Fruit fly (Drosophila melanogaster) whole organism, embryonic: Measurements from ENCODE around the gene CG6163.

Experiments used
- Adf1 ChIP-seq: fragments of 200-800 bp; sonication (Bioruptor generic); IDR thresholded peaks from 2 replicates; pipeline ENCODE4 v1.3.6; 2022; ENCODE audit warnings: missing biosample characterization, missing genetic modification characterization
- B-H2 ChIP-seq: fragments of 200-800 bp; sonication (Bioruptor generic); optimal IDR thresholded peaks from 2 replicates; lab custom pipeline; 2018; ENCODE audit warnings: missing biosample characterization, mild to moderate bottlenecking, missing genetic modification characterization
- Bdp1 ChIP-seq: fragments of 200-800 bp; sonication (Bioruptor generic); optimal IDR thresholded peaks from 3 replicates; lab custom pipeline; 2016; ENCODE audit warnings: missing biosample characterization, missing genetic modification characterization
- CG10654 ChIP-seq: fragments of 200-800 bp; sonication (Bioruptor generic); optimal IDR thresholded peaks from 2 replicates; lab custom pipeline; 2016; ENCODE audit warnings: missing biosample characterization, missing genetic modification characterization
- CG11723 ChIP-seq: fragments of 200-800 bp; sonication (Bioruptor generic); optimal IDR thresholded peaks from 2 replicates; lab custom pipeline; 2017; ENCODE audit warnings: missing biosample characterization, mild to moderate bottlenecking, missing genetic modification characterization
- CG12155 ChIP-seq: fragments of 200-800 bp; sonication (Bioruptor generic); optimal IDR thresholded peaks from 3 replicates; lab custom pipeline; 2016; ENCODE audit warnings: missing biosample characterization, missing genetic modification characterization
- CG14050 ChIP-seq: fragments of 200-800 bp; sonication (Bioruptor generic); IDR thresholded peaks from 3 replicates; pipeline ENCODE4 v1.3.6; 2022; ENCODE audit warnings: missing biosample characterization, missing genetic modification characterization
- CG14441 ChIP-seq: fragments of 200-800 bp; sonication (Bioruptor generic); IDR thresholded peaks from 2 replicates; pipeline ENCODE4 v1.3.6; 2022; ENCODE audit warnings: missing biosample characterization, missing genetic modification characterization
- CG18262 ChIP-seq: fragments of 200-800 bp; optimal IDR thresholded peaks from 3 replicates; lab custom pipeline; 2019; ENCODE audit warnings: missing biosample characterization, mild to moderate bottlenecking, missing genetic modification characterization, moderate library complexity
- CG2199 ChIP-seq: fragments of 200-800 bp; sonication (Bioruptor generic); IDR thresholded peaks from 3 replicates; pipeline ENCODE4 v1.3.6; 2022; ENCODE audit warnings: missing biosample characterization, missing genetic modification characterization
- CG2202 ChIP-seq: fragments of 200-800 bp; sonication (Bioruptor generic); optimal IDR thresholded peaks from 2 replicates; lab custom pipeline; 2018; ENCODE audit warnings: missing biosample characterization, mild to moderate bottlenecking, missing genetic modification characterization
- CG2712 ChIP-seq: fragments of 200-800 bp; optimal IDR thresholded peaks from 3 replicates; lab custom pipeline; 2019; ENCODE audit warnings: missing biosample characterization, mild to moderate bottlenecking, missing genetic modification characterization, moderate library complexity
- CG34224 ChIP-seq: fragments of 200-800 bp; sonication (Bioruptor generic); IDR thresholded peaks from 3 replicates; pipeline ENCODE4 v1.3.6; 2022; ENCODE audit warnings: missing biosample characterization, missing genetic modification characterization; ENCODE audit not compliant: partially characterized antibody
- CG42726 ChIP-seq: fragments of 200-800 bp; sonication (Bioruptor generic); IDR thresholded peaks from 2 replicates; pipeline ENCODE4 v1.3.6; 2022; ENCODE audit warnings: missing biosample characterization, missing genetic modification characterization; ENCODE audit not compliant: partially characterized antibody
- CG4282 ChIP-seq: fragments of 200-800 bp; sonication (Bioruptor generic); optimal IDR thresholded peaks from 2 replicates; lab custom pipeline; 2016; ENCODE audit warnings: missing biosample characterization, missing genetic modification characterization
- CG4404 ChIP-seq: fragments of 200-800 bp; sonication (Bioruptor generic); IDR thresholded peaks from 2 replicates; pipeline ENCODE4 v1.3.6; 2022; ENCODE audit warnings: missing biosample characterization, missing genetic modification characterization
- CG4424 ChIP-seq: fragments of 200-800 bp; sonication (Bioruptor generic); optimal IDR thresholded peaks from 3 replicates; lab custom pipeline; 2016; ENCODE audit warnings: missing biosample characterization, missing genetic modification characterization
- CG4854 ChIP-seq: fragments of 200-800 bp; sonication (Bioruptor generic); optimal IDR thresholded peaks from 2 replicates; lab custom pipeline; 2016; ENCODE audit warnings: missing biosample characterization, missing genetic modification characterization, inconsistent platforms
- CG6683 ChIP-seq: fragments of 200-800 bp; sonication (Bioruptor generic); optimal IDR thresholded peaks from 2 replicates; lab custom pipeline; 2017; ENCODE audit warnings: missing biosample characterization, mild to moderate bottlenecking, missing genetic modification characterization, missing genetic modification reagents
- CG6765 ChIP-seq: fragments of 200-800 bp; sonication (Bioruptor generic); optimal IDR thresholded peaks from 3 replicates; lab custom pipeline; 2017; ENCODE audit warnings: missing biosample characterization, mild to moderate bottlenecking, missing genetic modification characterization
- CG7271 ChIP-seq: fragments of 200-800 bp; sonication (Bioruptor generic); optimal IDR thresholded peaks from 2 replicates; lab custom pipeline; 2018; ENCODE audit warnings: missing biosample characterization, mild to moderate bottlenecking, missing genetic modification characterization, moderate library complexity
- CG7928 ChIP-seq: fragments of 200-800 bp; sonication (Bioruptor generic); optimal IDR thresholded peaks from 2 replicates; lab custom pipeline; 2017; ENCODE audit warnings: missing biosample characterization, mild to moderate bottlenecking, missing genetic modification characterization
- CG9797 ChIP-seq: fragments of 200-800 bp; sonication (Bioruptor generic); optimal IDR thresholded peaks from 3 replicates; lab custom pipeline; 2018; ENCODE audit warnings: missing biosample characterization, mild to moderate bottlenecking, missing genetic modification characterization
- CkIIα-i1 ChIP-seq: fragments of 200-800 bp; sonication (Bioruptor generic); IDR thresholded peaks from 2 replicates; pipeline ENCODE4 v1.3.6; 2022; ENCODE audit warnings: missing biosample characterization, missing genetic modification characterization
- Deaf1 ChIP-seq: fragments of 200-800 bp; optimal IDR thresholded peaks from 3 replicates; lab custom pipeline; 2019; ENCODE audit warnings: missing biosample characterization, mild to moderate bottlenecking, missing genetic modification characterization, moderate library complexity
- Hmx ChIP-seq: fragments of 200-800 bp; sonication (Bioruptor generic); optimal IDR thresholded peaks from 2 replicates; lab custom pipeline; 2016; ENCODE audit warnings: missing biosample characterization, missing genetic modification characterization
- Max ChIP-seq: fragments of 200-800 bp; sonication (Bioruptor generic); optimal IDR thresholded peaks from 2 replicates; lab custom pipeline; 2016; ENCODE audit warnings: missing biosample characterization, mild to moderate bottlenecking, missing genetic modification characterization
- Myb ChIP-seq: fragments of 200-800 bp; sonication (Bioruptor generic); optimal IDR thresholded peaks from 2 replicates; lab custom pipeline; 2016; ENCODE audit warnings: missing biosample characterization, missing genetic modification characterization
- NfI ChIP-seq: fragments of 200-800 bp; sonication (Bioruptor generic); optimal IDR thresholded peaks from 3 replicates; lab custom pipeline; 2018; ENCODE audit warnings: missing biosample characterization, mild to moderate bottlenecking, missing genetic modification characterization, moderate library complexity
- Ravus ChIP-seq: fragments of 200-800 bp; sonication (Bioruptor generic); IDR thresholded peaks from 2 replicates; pipeline ENCODE4 v1.3.6; 2022; ENCODE audit warnings: missing biosample characterization, missing genetic modification characterization
- Six4 ChIP-seq: fragments of 200-800 bp; sonication (Bioruptor generic); optimal IDR thresholded peaks from 2 replicates; lab custom pipeline; 2016; ENCODE audit warnings: missing biosample characterization, missing genetic modification characterization
- Xrp1 ChIP-seq: fragments of 200-800 bp; sonication (Bioruptor generic); IDR thresholded peaks from 2 replicates; pipeline ENCODE4 v1.3.6; 2022; ENCODE audit warnings: missing biosample characterization, missing genetic modification characterization
- ab ChIP-seq: fragments of 200-800 bp; sonication (Bioruptor generic); optimal IDR thresholded peaks from 2 replicates; lab custom pipeline; 2016; ENCODE audit warnings: missing biosample characterization, missing genetic modification characterization
- az2 ChIP-seq: fragments of 200-800 bp; sonication (Bioruptor generic); optimal IDR thresholded peaks from 3 replicates; lab custom pipeline; 2016; ENCODE audit warnings: missing biosample characterization, missing genetic modification characterization
- bbx ChIP-seq: fragments of 200-800 bp; sonication (Bioruptor generic); IDR thresholded peaks from 2 replicates; pipeline ENCODE4 v1.3.6; 2022; ENCODE audit warnings: missing biosample characterization, missing genetic modification characterization; ENCODE audit not compliant: partially characterized antibody
- bigmax ChIP-seq: fragments of 200-800 bp; sonication (Bioruptor generic); optimal IDR thresholded peaks from 2 replicates; lab custom pipeline; 2018; ENCODE audit warnings: missing biosample characterization, mild to moderate bottlenecking, missing genetic modification characterization
- dati ChIP-seq: fragments of 200-800 bp; sonication (Bioruptor generic); IDR thresholded peaks from 2 replicates; pipeline ENCODE4 v1.3.6; 2022; ENCODE audit warnings: missing biosample characterization, missing genetic modification characterization
- dpn ChIP-seq, 2 experiments: fragments of 200-800 bp; sonication (Bioruptor generic); optimal IDR thresholded peaks; 3 replicates each; lab custom pipeline; 2016; ENCODE audit warnings: missing biosample characterization in 2 of 2, missing genetic modification characterization in 2 of 2
- ewg ChIP-seq: fragments of 200-800 bp; sonication (Bioruptor generic); optimal IDR thresholded peaks from 3 replicates; lab custom pipeline; 2017; ENCODE audit warnings: mild to moderate bottlenecking, missing biosample characterization, missing genetic modification reagents, missing genetic modification characterization
- fd64A ChIP-seq: fragments of 200-800 bp; sonication (Bioruptor generic); optimal IDR thresholded peaks from 3 replicates; lab custom pipeline; 2018; ENCODE audit warnings: missing biosample characterization, mild to moderate bottlenecking, missing genetic modification characterization
- fru ChIP-seq: fragments of >200 bp; optimal IDR thresholded peaks from 2 replicates; lab custom pipeline; 2017
- grau ChIP-seq: fragments of 200-800 bp; optimal IDR thresholded peaks from 3 replicates; lab custom pipeline; 2019; ENCODE audit warnings: missing biosample characterization, mild to moderate bottlenecking, missing genetic modification characterization, moderate library complexity
- gsb ChIP-seq: fragments of 200-800 bp; sonication (Bioruptor generic); IDR thresholded peaks from 2 replicates; pipeline ENCODE4 v1.3.6; 2022; ENCODE audit warnings: missing biosample characterization, missing genetic modification characterization
- inv ChIP-seq: fragments of 200-800 bp; sonication (Bioruptor generic); IDR thresholded peaks from 2 replicates; pipeline ENCODE4 v1.3.6; 2022; ENCODE audit warnings: missing biosample characterization, missing genetic modification characterization; ENCODE audit not compliant: partially characterized antibody
- kni ChIP-seq: fragments of 200-800 bp; sonication (Bioruptor generic); optimal IDR thresholded peaks from 3 replicates; lab custom pipeline; 2017; ENCODE audit warnings: mild to moderate bottlenecking, missing biosample characterization, missing genetic modification reagents, missing genetic modification characterization
- knrl ChIP-seq: fragments of 200-800 bp; sonication (Bioruptor generic); IDR thresholded peaks from 3 replicates; pipeline ENCODE4 v1.3.6; 2022; ENCODE audit warnings: missing biosample characterization, missing genetic modification characterization; ENCODE audit not compliant: partially characterized antibody
- psq ChIP-seq: fragments of 200-800 bp; sonication (Bioruptor generic); optimal IDR thresholded peaks from 2 replicates; lab custom pipeline; 2017; ENCODE audit warnings: missing biosample characterization, missing genetic modification characterization
- scrt ChIP-seq: fragments of 200-800 bp; sonication (Bioruptor generic); optimal IDR thresholded peaks from 2 replicates; lab custom pipeline; 2018; ENCODE audit warnings: missing biosample characterization, mild to moderate bottlenecking, missing genetic modification characterization, moderate library complexity
- shn ChIP-seq: fragments of 200-800 bp; sonication (Bioruptor generic); optimal IDR thresholded peaks from 3 replicates; lab custom pipeline; 2016; ENCODE audit warnings: missing biosample characterization, missing genetic modification characterization
- vnd ChIP-seq: fragments of 200-800 bp; sonication (Bioruptor generic); IDR thresholded peaks from 3 replicates; pipeline ENCODE4 v1.3.6; 2022; ENCODE audit warnings: missing biosample characterization, missing genetic modification characterization; ENCODE audit not compliant: partially characterized antibody

Gene CG6163

dm6 chr3L:11318532-11319170 is 46.0 kb downstream of the CG6163 start (continued):
- TF ChIP-seq Myb (GFP tag; lab: Kevin White, UChicago) (peak; percentile 58), B-H2 (GFP tag; lab: Kevin White, UChicago) (no peak), az2 (peak; percentile 90), CG9797 (GFP tag; lab: Kevin White, UChicago) (peak; percentile 11), CG4854 (GFP tag; lab: Kevin White, UChicago) (peak; percentile 70), dati (peak; percentile 86), knrl (GFP tag; lab: Robert Waterston, UW) (no peak), CG34224 (no peak), Bdp1 (GFP tag; lab: Kevin White, UChicago) (peak; percentile 51), CG4424 (GFP tag; lab: Kevin White, UChicago) (peak; percentile 88), CG11723 (GFP tag; lab: Kevin White, UChicago) (peak; percentile 56), psq (GFP tag; lab: Kevin White, UChicago) (peak; percentile 29), scrt (GFP tag; lab: Kevin White, UChicago) (peak; percentile 79), bbx (GFP tag; lab: Robert Waterston, UW) (no peak), Hmx (GFP tag; lab: Kevin White, UChicago) (no peak), CG42726 (GFP tag; lab: Robert Waterston, UW) (no peak), CG4282 (GFP tag; lab: Kevin White, UChicago) (peak; percentile 64), CG14050 (GFP tag; lab: Robert Waterston, UW) (peak; percentile 79), CkIIα-i1 (GFP tag; lab: Robert Waterston, UW) (peak; percentile 69; the same call in 1 of the 2 replicates), CG18262 (tag; lab: Kevin White, UChicago) (peak; percentile 89), CG6765 (GFP tag; lab: Kevin White, UChicago) (peak; percentile 48), vnd (GFP tag; lab: Robert Waterston, UW) (no peak), grau (tag; lab: Kevin White, UChicago) (peak; percentile 85), dpn (GFP tag; optimal IDR thresholded peaks at IDR 0.05; lab: Kevin White, UChicago) (peak; percentile 81 to 88), CG7928 (GFP tag; lab: Kevin White, UChicago) (no peak), CG10654 (GFP tag; lab: Kevin White, UChicago) (peak; percentile 80), gsb (GFP tag; lab: Robert Waterston, UW) (peak; percentile 78), bigmax (GFP tag; lab: Kevin White, UChicago) (no peak), ab (peak; percentile 68), CG2202 (peak; percentile 55), Adf1 (GFP tag; lab: Robert Waterston, UW) (peak; percentile 34), shn (GFP tag; lab: Kevin White, UChicago) (peak; percentile 52), Max (GFP tag; lab: Kevin White, UChicago) (peak; percentile 73), CG12155 (GFP tag; lab: Kevin White, UChicago) (peak; percentile 69), Xrp1 (GFP tag; lab: Robert Waterston, UW) (peak; percentile 90), NfI (GFP tag; lab: Kevin White, UChicago) (peak; percentile 89), fd64A (peak; percentile 82), CG14441 (GFP tag; lab: Robert Waterston, UW) (peak; percentile 88), ewg (GFP tag; lab: Kevin White, UChicago) (peak; percentile 75), CG2199 (peak; percentile 95), CG6683 (GFP tag; lab: Kevin White, UChicago) (peak; percentile 61), Deaf1 (peak; percentile 53), Ravus (peak; percentile 77), CG2712 (tag; lab: Kevin White, UChicago) (peak; percentile 90), CG4404 (GFP tag; lab: Robert Waterston, UW) (peak; percentile 81), Six4 (GFP tag; lab: Kevin White, UChicago) (peak; percentile 83), CG7271 (tag; lab: Kevin White, UChicago) (peak; percentile 11), fru (lab: Kevin White, UChicago) (no peak), inv (GFP tag; lab: Robert Waterston, UW) (no peak), kni (GFP tag; lab: Kevin White, UChicago) (peak; percentile 35)
